Fruit fly (Drosophila melanogaster) whole organism, pupa: ENCODE measurements around the gene mRpS30.

Source experiments
- CG10348 ChIP-seq: fragments of 200-800 bp; sonication (Bioruptor generic); IDR thresholded peaks from 2 replicates; pipeline ENCODE4 v1.3.6; 2022; ENCODE audit warnings: missing biosample characterization, missing genetic modification characterization
- CG12605 ChIP-seq: fragments of 200-800 bp; sonication (Bioruptor generic); IDR thresholded peaks from 2 replicates; pipeline ENCODE4 v1.3.6; 2022; ENCODE audit warnings: missing biosample characterization, missing genetic modification characterization
- CG13204 ChIP-seq: fragments of 200-800 bp; sonication (Bioruptor generic); optimal IDR thresholded peaks from 2 replicates; lab custom pipeline; 2018; ENCODE audit warnings: missing biosample characterization, mild to moderate bottlenecking, missing genetic modification characterization, moderate library complexity
- CG14655 ChIP-seq: fragments of 200-800 bp; sonication (Bioruptor generic); optimal IDR thresholded peaks from 3 replicates; lab custom pipeline; 2017; ENCODE audit warnings: mild to moderate bottlenecking, missing biosample characterization, missing genetic modification reagents, missing genetic modification characterization
- CG15710 ChIP-seq: fragments of 200-800 bp; sonication (Bioruptor generic); optimal IDR thresholded peaks from 2 replicates; lab custom pipeline; 2018; ENCODE audit warnings: missing biosample characterization, mild to moderate bottlenecking, missing genetic modification characterization, moderate library complexity
- CG17806 ChIP-seq: fragments of 200-800 bp; sonication (Bioruptor generic); optimal IDR thresholded peaks from 2 replicates; lab custom pipeline; 2018; ENCODE audit warnings: missing biosample characterization, mild to moderate bottlenecking, missing genetic modification characterization, moderate library complexity
- CG32121 ChIP-seq: fragments of 200-800 bp; sonication (Bioruptor generic); IDR thresholded peaks from 2 replicates; pipeline ENCODE4 v1.3.6; 2022; ENCODE audit warnings: missing biosample characterization, missing genetic modification characterization
- CG34367 ChIP-seq: fragments of 200-800 bp; sonication (Bioruptor generic); optimal IDR thresholded peaks from 2 replicates; lab custom pipeline; 2018; ENCODE audit warnings: missing biosample characterization, mild to moderate bottlenecking, missing genetic modification characterization
- CG4496 ChIP-seq: fragments of 200-800 bp; sonication (Bioruptor generic); IDR thresholded peaks from 3 replicates; pipeline ENCODE4 v1.3.6; 2022; ENCODE audit warnings: missing biosample characterization, missing genetic modification characterization
- CG8159 ChIP-seq: fragments of 200-800 bp; sonication (Bioruptor generic); optimal IDR thresholded peaks from 3 replicates; lab custom pipeline; 2018; ENCODE audit warnings: missing biosample characterization, mild to moderate bottlenecking, missing genetic modification characterization, moderate library complexity
- CG8301 ChIP-seq: fragments of 200-800 bp; sonication (Bioruptor generic); optimal IDR thresholded peaks from 2 replicates; lab custom pipeline; 2018; ENCODE audit warnings: missing biosample characterization, mild to moderate bottlenecking, missing genetic modification characterization
- CG9948 ChIP-seq: fragments of 200-800 bp; sonication (Bioruptor generic); optimal IDR thresholded peaks from 2 replicates; lab custom pipeline; 2018; ENCODE audit warnings: missing biosample characterization, mild to moderate bottlenecking, missing genetic modification characterization, moderate library complexity
- D1 ChIP-seq: fragments of 200-800 bp; sonication (Bioruptor generic); optimal IDR thresholded peaks from 2 replicates; lab custom pipeline; 2018; ENCODE audit warnings: missing biosample characterization, mild to moderate bottlenecking, missing genetic modification characterization, moderate library complexity
- EcR ChIP-seq: fragments of 200-800 bp; sonication (Bioruptor generic); optimal IDR thresholded peaks from 3 replicates; lab custom pipeline; 2019; ENCODE audit warnings: missing biosample characterization, missing genetic modification characterization, mild to moderate bottlenecking, moderate library complexity, missing genetic modification reagents
- Ets98B ChIP-seq: fragments of 200-800 bp; sonication (Bioruptor generic); IDR thresholded peaks from 2 replicates; pipeline ENCODE4 v1.3.6; 2022; ENCODE audit warnings: missing biosample characterization, missing genetic modification characterization
- Pif1A ChIP-seq: fragments of 200-800 bp; sonication (Bioruptor generic); optimal IDR thresholded peaks from 3 replicates; lab custom pipeline; 2016; ENCODE audit warnings: missing biosample characterization, missing genetic modification characterization
- Pif1B ChIP-seq: fragments of 200-800 bp; sonication (Bioruptor generic); optimal IDR thresholded peaks from 3 replicates; lab custom pipeline; 2016; ENCODE audit warnings: missing biosample characterization, missing genetic modification characterization
- Snoo ChIP-seq: fragments of 200-800 bp; sonication (Bioruptor generic); optimal IDR thresholded peaks from 3 replicates; lab custom pipeline; 2017; ENCODE audit warnings: missing biosample characterization, mild to moderate bottlenecking, missing genetic modification characterization, inconsistent platforms
- fd96Ca ChIP-seq: fragments of 200-800 bp; sonication (Bioruptor generic); IDR thresholded peaks from 3 replicates; pipeline ENCODE4 v1.3.6; 2022; ENCODE audit warnings: missing biosample characterization, missing genetic modification characterization
- gl ChIP-seq: fragments of 200-800 bp; sonication (Bioruptor generic); optimal IDR thresholded peaks from 2 replicates; lab custom pipeline; 2018; ENCODE audit warnings: missing biosample characterization, mild to moderate bottlenecking, missing genetic modification characterization
- rn ChIP-seq: fragments of 200-800 bp; sonication (Bioruptor generic); IDR thresholded peaks from 2 replicates; pipeline ENCODE4 v1.3.6; 2022; ENCODE audit warnings: missing biosample characterization, missing genetic modification characterization

mRpS30 gene

dm6 chrX:15807915-15808314 is 22.1 kb downstream of the mRpS30 start:
- TF ChIP-seq Ets98B (GFP tag; lab: Robert Waterston, UW) (no peak), CG32121 (GFP tag; lab: Robert Waterston, UW) (no peak)

- TF ChIP-seq CG8159 (no peak), gl (tag; lab: Kevin White, UChicago) (no peak), Ets98B (GFP tag; lab: Robert Waterston, UW) (no peak), CG32121 (GFP tag; lab: Robert Waterston, UW) (no peak), fd96Ca (GFP tag; lab: Robert Waterston, UW) (no peak), Pif1B (GFP tag; lab: Kevin White, UChicago) (no peak), CG34367 (tag; lab: Kevin White, UChicago) (no peak), D1 (tag; lab: Kevin White, UChicago) (no peak), CG8301 (tag; lab: Kevin White, UChicago) (no peak), CG12605 (GFP tag; lab: Robert Waterston, UW) (no peak), CG10348 (no peak), CG15710 (tag; lab: Kevin White, UChicago) (no peak), Pif1A (GFP tag; lab: Kevin White, UChicago) (no peak), CG9948 (tag; lab: Kevin White, UChicago) (no peak), CG4496 (GFP tag; lab: Robert Waterston, UW) (no peak), rn (GFP tag; lab: Robert Waterston, UW) (no peak), CG17806 (no peak), CG14655 (GFP tag; lab: Kevin White, UChicago) (no peak), EcR (GFP tag; lab: Kevin White, UChicago) (no peak), CG13204 (GFP tag; lab: Kevin White, UChicago) (no peak)
- TF ChIP-seq, all 21 proteins: peak for 0
Measured at dm6 chrX:15809255-15809654, 23.4 kb downstream of the mRpS30 start, which contains the start of gene CG8509. CG8509 (plus strand) TSS chrX:15809555.

dm6 chrX:15811666-15812614 is 26.1 kb downstream of the mRpS30 start:
- TF ChIP-seq CG34367 (tag; lab: Kevin White, UChicago): no peak
- no peak for TF ChIP-seq CG17806
- TF ChIP-seq CG9948 (tag; lab: Kevin White, UChicago): no peak
- TF ChIP-seq CG4496 (GFP tag; lab: Robert Waterston, UW): peak; percentile 71
- TF ChIP-seq Pif1B (GFP tag; lab: Kevin White, UChicago): peak; percentile 47
- TF ChIP-seq CG12605 (GFP tag; lab: Robert Waterston, UW): peak; percentile 67
- TF ChIP-seq fd96Ca (GFP tag; lab: Robert Waterston, UW): peak; percentile 68
- peak; percentile 31 for TF ChIP-seq EcR (GFP tag; lab: Kevin White, UChicago)
- no peak for TF ChIP-seq CG8301 (tag; lab: Kevin White, UChicago)
- TF ChIP-seq CG13204 (GFP tag; lab: Kevin White, UChicago): no peak
- no peak for TF ChIP-seq CG10348
- TF ChIP-seq CG14655 (GFP tag; lab: Kevin White, UChicago): no peak
- no peak for TF ChIP-seq gl (tag; lab: Kevin White, UChicago)
- no peak for TF ChIP-seq Pif1A (GFP tag; lab: Kevin White, UChicago)
- TF ChIP-seq Ets98B (GFP tag; lab: Robert Waterston, UW): peak; percentile 84
- no peak for TF ChIP-seq CG8159
- no peak for TF ChIP-seq D1 (tag; lab: Kevin White, UChicago)
- peak; percentile 73; the same call in 1 of the 2 replicates for TF ChIP-seq CG32121 (GFP tag; lab: Robert Waterston, UW)
- no peak for TF ChIP-seq Snoo (tag; lab: Kevin White, UChicago)
- no peak for TF ChIP-seq rn (GFP tag; lab: Robert Waterston, UW)
- no peak for TF ChIP-seq CG15710 (tag; lab: Kevin White, UChicago)

- no peak for TF ChIP-seq CG8301 (tag; lab: Kevin White, UChicago)
- no peak for TF ChIP-seq Snoo (tag; lab: Kevin White, UChicago)
- TF ChIP-seq CG10348: no peak
- TF ChIP-seq CG14655 (GFP tag; lab: Kevin White, UChicago): peak; percentile 1
- TF ChIP-seq Pif1A (GFP tag; lab: Kevin White, UChicago): no peak
- no peak for TF ChIP-seq rn (GFP tag; lab: Robert Waterston, UW)
- TF ChIP-seq Pif1B (GFP tag; lab: Kevin White, UChicago): no peak
- no peak for TF ChIP-seq CG32121 (GFP tag; lab: Robert Waterston, UW)
- no peak for TF ChIP-seq CG13204 (GFP tag; lab: Kevin White, UChicago)
- no peak for TF ChIP-seq fd96Ca (GFP tag; lab: Robert Waterston, UW)
- TF ChIP-seq CG4496 (GFP tag; lab: Robert Waterston, UW): peak; percentile 22; the same call in 1 of the 3 replicates
- TF ChIP-seq CG9948 (tag; lab: Kevin White, UChicago): no peak
- TF ChIP-seq, all 21 proteins: peak for 2
Measured at dm6 chrX:15812615-15812995, 26.8 kb downstream of the mRpS30 start.

dm6 chrX:15813224-15813623 is 27.4 kb downstream of the mRpS30 start:
- TF ChIP-seq D1 (tag; lab: Kevin White, UChicago) (no peak), CG8159 (no peak), CG10348 (no peak), fd96Ca (GFP tag; lab: Robert Waterston, UW) (no peak), Snoo (tag; lab: Kevin White, UChicago) (no peak), gl (tag; lab: Kevin White, UChicago) (no peak), EcR (GFP tag; lab: Kevin White, UChicago) (no peak), CG32121 (GFP tag; lab: Robert Waterston, UW) (no peak), CG13204 (GFP tag; lab: Kevin White, UChicago) (no peak), Ets98B (GFP tag; lab: Robert Waterston, UW) (no peak)
